Worm (Caenorhabditis elegans): Measurements from ENCODE around the gene scc-1.

- TF ChIP-seq dao-5 (tag; optimal IDR thresholded peaks at IDR 0.05) (no peak), him-1 (tag; optimal IDR thresholded peaks at IDR 0.05) (no peak)
Observed at ce11 chrII:4710120-4710519, 11.6 kb downstream of the scc-1 start, which contains the start of gene tag-151.
